Fruit fly (Drosophila melanogaster) whole organism, wandering third instar larva: ENCODE results near the gene Wdr37.

ENCODE experiments used
- Abd-B ChIP-seq: fragments of >200 bp; optimal IDR thresholded peaks from 2 replicates; lab custom pipeline; 2017; ENCODE audit warnings: missing biosample characterization, missing genetic modification characterization
- CG32264 ChIP-seq: fragments of 200-800 bp; sonication (Bioruptor generic); optimal IDR thresholded peaks from 2 replicates; lab custom pipeline; 2016; ENCODE audit warnings: missing biosample characterization, missing genetic modification characterization
- CrebA ChIP-seq: fragments of 200-800 bp; sonication (Bioruptor generic); optimal IDR thresholded peaks from 2 replicates; lab custom pipeline; 2016; ENCODE audit warnings: missing biosample characterization, mild to moderate bottlenecking, missing genetic modification characterization, borderline replicate concordance
- Dfd ChIP-seq: fragments of >200 bp; optimal IDR thresholded peaks from 2 replicates; lab custom pipeline; 2017; ENCODE audit warnings: missing biosample characterization, missing genetic modification characterization
- Dif ChIP-seq: fragments of 200-275, 200-300 bp; sonication (Bioruptor generic); optimal IDR thresholded peaks from 2 replicates; lab custom pipeline; 2018; ENCODE audit warnings: missing biosample characterization, missing genetic modification characterization; ENCODE audit not compliant: partially characterized antibody
- GATAd ChIP-seq: sonication (Bioruptor generic); optimal IDR thresholded peaks from 2 replicates; lab custom pipeline; 2016; ENCODE audit warnings: missing biosample characterization, missing genetic modification characterization
- HLH106 ChIP-seq: fragments of 200-800 bp; optimal IDR thresholded peaks from 3 replicates; lab custom pipeline; 2019; ENCODE audit warnings: missing biosample characterization, mild to moderate bottlenecking, missing genetic modification characterization, moderate library complexity
- Hnf4 ChIP-seq: fragments of 200-800 bp; sonication (Bioruptor generic); optimal IDR thresholded peaks from 2 replicates; lab custom pipeline; 2016; ENCODE audit warnings: missing biosample characterization, mild to moderate bottlenecking, missing genetic modification characterization
- Jra ChIP-seq: sonication (Bioruptor generic); optimal IDR thresholded peaks from 2 replicates; lab custom pipeline; 2016; ENCODE audit warnings: missing biosample characterization, missing genetic modification characterization
- Mio ChIP-seq: sonication (Bioruptor generic); optimal IDR thresholded peaks from 2 replicates; lab custom pipeline; 2016; ENCODE audit warnings: missing biosample characterization, missing genetic modification characterization
- N ChIP-seq: fragments of >200 bp; optimal IDR thresholded peaks from 2 replicates; lab custom pipeline; 2018; ENCODE audit warnings: missing biosample characterization, missing external identifiers, missing genetic modification characterization
- OdsH ChIP-seq: fragments of 200-800 bp; sonication (Bioruptor generic); optimal IDR thresholded peaks from 2 replicates; lab custom pipeline; 2016; ENCODE audit warnings: missing biosample characterization, mild to moderate bottlenecking, missing genetic modification characterization
- Rel ChIP-seq, 2 experiments: fragments of 200-800 bp; sonication (Bioruptor generic) in 1 of 2; optimal IDR thresholded peaks; 2 replicates in 1 of 2; 3 replicates in 1 of 2; lab custom pipeline; 2016 to 2019; ENCODE audit warnings: mild to moderate bottlenecking in 2 of 2, missing biosample characterization in 2 of 2, missing genetic modification characterization in 2 of 2, moderate library complexity in 1 of 2
- Sp1 ChIP-seq: fragments of 200-800 bp; sonication (Bioruptor generic); optimal IDR thresholded peaks from 3 replicates; lab custom pipeline; 2019; ENCODE audit warnings: missing biosample characterization, mild to moderate bottlenecking, missing genetic modification characterization, moderate library complexity
- Vsx2 ChIP-seq: fragments of 200-300, 225-300 bp; sonication (Bioruptor generic); optimal IDR thresholded peaks from 2 replicates; lab custom pipeline; 2018; ENCODE audit warnings: missing biosample characterization, missing genetic modification characterization; ENCODE audit not compliant: partially characterized antibody
- br ChIP-seq: fragments of 200-800 bp; sonication (Bioruptor generic); optimal IDR thresholded peaks from 2 replicates; lab custom pipeline; 2016; ENCODE audit warnings: missing biosample characterization, missing genetic modification characterization
- brk ChIP-seq: fragments of 200-800 bp; sonication (Bioruptor generic); optimal IDR thresholded peaks from 2 replicates; lab custom pipeline; 2016; ENCODE audit warnings: missing biosample characterization, mild to moderate bottlenecking, missing genetic modification characterization
- dl ChIP-seq, 2 experiments: fragments of 175-275, 200-275 bp in 1 of 2; fragments of 200-275 bp in 1 of 2; sonication (Bioruptor generic); optimal IDR thresholded peaks; lab custom pipeline; 2018; ENCODE audit warnings: mild to moderate bottlenecking in 2 of 2, missing biosample characterization in 2 of 2, missing genetic modification characterization in 2 of 2, moderate library complexity in 2 of 2; ENCODE audit not compliant: partially characterized antibody in 2 of 2, insufficient read depth in 1 of 2
- dmrt93B ChIP-seq: fragments of 200-800 bp; sonication (Bioruptor generic); optimal IDR thresholded peaks from 2 replicates; lab custom pipeline; 2018; ENCODE audit warnings: missing biosample characterization, mild to moderate bottlenecking, missing genetic modification characterization
- dsf ChIP-seq: sonication (Bioruptor generic); optimal IDR thresholded peaks from 2 replicates; lab custom pipeline; 2016; ENCODE audit warnings: missing biosample characterization, missing genetic modification characterization, borderline replicate concordance
- foxo ChIP-seq, 2 experiments: fragments of 200-800 bp; sonication (Bioruptor generic); optimal IDR thresholded peaks; 2 replicates in 1 of 2; 3 replicates in 1 of 2; lab custom pipeline; 2016 to 2017; ENCODE audit warnings: missing biosample characterization in 2 of 2, missing genetic modification characterization in 2 of 2
- fru ChIP-seq: fragments of 200-800 bp; sonication (Bioruptor generic); optimal IDR thresholded peaks from 3 replicates; lab custom pipeline; 2016; ENCODE audit warnings: missing biosample characterization, mild to moderate bottlenecking, missing genetic modification characterization
- h ChIP-seq: fragments of 200-800 bp; sonication (Bioruptor generic); optimal IDR thresholded peaks from 3 replicates; lab custom pipeline; 2016; ENCODE audit warnings: missing biosample characterization, mild to moderate bottlenecking, missing genetic modification characterization
- lola ChIP-seq: fragments of >200 bp; optimal IDR thresholded peaks from 2 replicates; lab custom pipeline; 2017; ENCODE audit warnings: missing biosample characterization, missing genetic modification characterization
- psq ChIP-seq: fragments of 200-800 bp; sonication (Bioruptor generic); optimal IDR thresholded peaks from 3 replicates; lab custom pipeline; 2017; ENCODE audit warnings: missing biosample characterization, mild to moderate bottlenecking, missing genetic modification characterization, moderate library complexity
- sv ChIP-seq: fragments of 200-800 bp; sonication (Bioruptor generic); optimal IDR thresholded peaks from 3 replicates; lab custom pipeline; 2016; ENCODE audit warnings: missing biosample characterization, missing genetic modification characterization
- tai ChIP-seq: sonication (Bioruptor generic); optimal IDR thresholded peaks from 2 replicates; lab custom pipeline; 2016; ENCODE audit warnings: missing biosample characterization, missing genetic modification characterization
- usp ChIP-seq: fragments of >200 bp; optimal IDR thresholded peaks from 2 replicates; lab custom pipeline; 2017; ENCODE audit warnings: missing biosample characterization, missing genetic modification characterization
- woc ChIP-seq: sonication (Bioruptor generic); optimal IDR thresholded peaks from 2 replicates; lab custom pipeline; 2016; ENCODE audit warnings: missing biosample characterization, mild to moderate bottlenecking, missing genetic modification characterization

Gene Wdr37

dm6 chr3R:18432905-18433304 lies 30.4 kb upstream of the Wdr37 start:
- no peak for TF ChIP-seq Dif (GFP tag; lab: Kevin White, UChicago)
- TF ChIP-seq CrebA (GFP tag; lab: Kevin White, UChicago), result no peak
- no peak for TF ChIP-seq Sp1 (GFP tag; lab: Kevin White, UChicago)
- TF ChIP-seq brk (GFP tag; lab: Kevin White, UChicago), result no peak
- no peak for TF ChIP-seq Rel (GFP tag; optimal IDR thresholded peaks at IDR 0.05; lab: Kevin White, UChicago)
- TF ChIP-seq Rel (tag; optimal IDR thresholded peaks at IDR 0.05; lab: Kevin White, UChicago), result no peak
- no peak for TF ChIP-seq dmrt93B (GFP tag; lab: Kevin White, UChicago)
- no peak for TF ChIP-seq psq (GFP tag; lab: Kevin White, UChicago)
- no peak for TF ChIP-seq GATAd (GFP tag; lab: Kevin White, UChicago)
- TF ChIP-seq HLH106 (tag; lab: Kevin White, UChicago), result no peak
- TF ChIP-seq Abd-B (GFP tag; lab: Kevin White, UChicago), result no peak
- no peak for TF ChIP-seq CG32264 (GFP tag; lab: Kevin White, UChicago)

- no peak for TF ChIP-seq Jra (GFP tag; lab: Kevin White, UChicago)
- TF ChIP-seq Dfd (GFP tag; lab: Kevin White, UChicago), result peak; percentile 60
- no peak for TF ChIP-seq usp (GFP tag; lab: Kevin White, UChicago)
- TF ChIP-seq, all 38 proteins: peak for 1
Measured at dm6 chr3R:18423352-18423751, 20.8 kb upstream of the Wdr37 start.

- no peak for TF ChIP-seq Hnf4
- peak; percentile 98 for TF ChIP-seq Dfd (GFP tag; lab: Kevin White, UChicago)
Measured at dm6 chr3R:18422446-18422845, 19.9 kb upstream of the Wdr37 start.

- TF ChIP-seq fru (GFP tag; lab: Kevin White, UChicago), result peak; percentile 38
- no peak for TF ChIP-seq tai (GFP tag; lab: Kevin White, UChicago)
- TF ChIP-seq OdsH, result peak; percentile 20
- peak; percentile 63 for TF ChIP-seq br
- no peak for TF ChIP-seq CG32264 (GFP tag; lab: Kevin White, UChicago)
- TF ChIP-seq Rel (GFP tag; optimal IDR thresholded peaks at IDR 0.05; lab: Kevin White, UChicago), result no peak
- TF ChIP-seq Rel (tag; optimal IDR thresholded peaks at IDR 0.05; lab: Kevin White, UChicago), result peak; percentile 52
- peak; percentile 42 for TF ChIP-seq GATAd (GFP tag; lab: Kevin White, UChicago)
- TF ChIP-seq N (GFP tag; lab: Kevin White, UChicago), result peak; percentile 50
- no peak for TF ChIP-seq Mio (GFP tag; lab: Kevin White, UChicago)
- TF ChIP-seq foxo (GFP tag; optimal IDR thresholded peaks at IDR 0.05; lab: Kevin White, UChicago), result peak; percentile 34 to 61
- peak; percentile 65 for TF ChIP-seq lola (GFP tag; lab: Kevin White, UChicago)
- peak; percentile 96 for TF ChIP-seq psq (GFP tag; lab: Kevin White, UChicago)
- peak; percentile 77 for TF ChIP-seq Hnf4
- peak; percentile 15 for TF ChIP-seq dsf (GFP tag; lab: Kevin White, UChicago)
- TF ChIP-seq h (GFP tag; lab: Kevin White, UChicago), result peak; percentile 60
- peak; percentile 64 for TF ChIP-seq Jra (GFP tag; lab: Kevin White, UChicago)
- no peak for TF ChIP-seq Dfd (GFP tag; lab: Kevin White, UChicago)
- TF ChIP-seq Abd-B (GFP tag; lab: Kevin White, UChicago), result peak; percentile 42
- TF ChIP-seq woc (GFP tag; lab: Kevin White, UChicago), result peak; percentile 49
Measured at dm6 chr3R:18412279-18413214, 10.0 kb upstream of the Wdr37 start, which contains the start of gene CG31122. Gene CG31122, minus strand, starts transcription at chr3R:18412874.

dm6 chr3R:18411205-18411749 lies 8.8 kb upstream of the Wdr37 start, which contains the start of gene CG10864:
Gene CG10864, minus strand, starts transcription at chr3R:18411631.
- TF ChIP-seq sv (GFP tag; lab: Kevin White, UChicago) (no peak), dl (GFP tag; optimal IDR thresholded peaks at IDR 0.05; lab: Kevin White, UChicago; ENCODE audit: insufficient read depth in 1 of 2, partially characterized antibody in 2 of 2) (no peak), dmrt93B (GFP tag; lab: Kevin White, UChicago) (no peak), Vsx2 (GFP tag; lab: Kevin White, UChicago) (no peak), Hnf4 (no peak), fru (GFP tag; lab: Kevin White, UChicago) (no peak), woc (GFP tag; lab: Kevin White, UChicago) (no peak), OdsH (no peak), h (GFP tag; lab: Kevin White, UChicago) (no peak), usp (GFP tag; lab: Kevin White, UChicago) (no peak), CG32264 (GFP tag; lab: Kevin White, UChicago) (no peak), lola (GFP tag; lab: Kevin White, UChicago) (no peak)
